Fruit fly (Drosophila melanogaster): Measurements from ENCODE around the gene CG14969.

The CG14969 gene

DNA sequence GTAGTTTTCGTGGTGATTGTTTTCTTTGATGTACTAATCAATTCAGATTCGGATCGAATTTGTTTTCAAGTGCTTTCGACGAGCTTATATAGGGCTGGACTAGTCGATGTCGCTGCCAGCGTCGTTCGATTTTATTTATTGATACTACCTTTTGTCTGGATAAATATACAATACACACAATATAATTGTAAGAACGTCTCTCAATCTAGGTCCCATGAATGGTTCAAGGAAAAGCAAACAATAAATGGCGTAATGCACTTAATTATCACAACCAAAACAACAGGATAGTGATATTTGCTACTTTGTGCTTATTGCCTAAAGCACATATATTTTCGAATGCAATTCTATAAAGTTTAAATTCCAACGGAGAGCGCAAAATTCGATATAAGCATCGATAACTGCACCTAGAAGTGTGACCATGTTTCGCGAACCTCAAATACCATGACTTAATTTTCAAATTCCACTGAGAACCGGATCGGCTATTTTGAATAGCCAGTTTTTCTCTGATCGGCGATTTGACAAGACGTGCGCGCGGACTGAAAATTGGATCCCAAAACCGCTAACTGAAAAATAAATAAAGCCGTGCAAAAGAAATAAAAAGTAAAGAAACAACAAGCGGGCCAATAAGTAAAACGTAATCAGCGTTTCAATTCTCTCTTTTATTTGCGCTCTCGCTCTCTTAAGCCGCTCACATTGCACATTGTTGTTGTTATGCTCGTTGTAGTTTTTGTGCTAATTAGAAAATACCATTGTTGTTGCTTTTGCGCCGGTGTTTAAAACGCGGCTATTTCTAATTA, 1.8 kb upstream of the CG14969 start, which contains the start of the genes Drsl6 and kst (continued):
- TF ChIP-seq lbe (GFP tag; optimal IDR thresholded peaks at IDR 0.05) (peak; percentile 13), Ada2b (GFP tag; IDR thresholded peaks at IDR 0.05) (no peak), CG10959 (GFP tag; IDR thresholded peaks at IDR 0.05) (no peak), zen (tag; optimal IDR thresholded peaks at IDR 0.05) (peak; percentile 56), CG2712 (tag; optimal IDR thresholded peaks at IDR 0.05) (peak; percentile 83), CG12219 (GFP tag; optimal IDR thresholded peaks at IDR 0.05) (no peak), Neu2 (GFP tag; optimal IDR thresholded peaks at IDR 0.05; ENCODE audit: borderline replicate concordance) (no peak), CG6765 (GFP tag; optimal IDR thresholded peaks at IDR 0.05) (no peak), Awh (GFP tag; IDR thresholded peaks at IDR 0.05) (peak; percentile 70; the same call in 1 of the 2 replicates), mirr (GFP tag; optimal IDR thresholded peaks at IDR 0.05) (peak; percentile 12), gem (tag; optimal IDR thresholded peaks at IDR 0.05) (peak; percentile 79), Myb (GFP tag; optimal IDR thresholded peaks at IDR 0.05) (peak; percentile 96), sc (optimal IDR thresholded peaks at IDR 0.05) (no peak), sc (GFP tag; optimal IDR thresholded peaks at IDR 0.05) (no peak), CG17186 (GFP tag; optimal IDR thresholded peaks at IDR 0.05) (peak; percentile 90), Hey (tag; optimal IDR thresholded peaks at IDR 0.05) (no peak), Abd-B (GFP tag; optimal IDR thresholded peaks at IDR 0.05) (no peak), Dbx (GFP tag; IDR thresholded peaks at IDR 0.05) (peak; percentile 33; the same call in 1 of the 3 replicates), nerfin-1 (tag; optimal IDR thresholded peaks at IDR 0.05) (peak; percentile 53), tna (GFP tag; IDR thresholded peaks at IDR 0.05; ENCODE audit: partially characterized antibody) (peak; percentile 59), CG2116 (GFP tag; optimal IDR thresholded peaks at IDR 0.05) (peak; percentile 65), CG34376 (GFP tag; optimal IDR thresholded peaks at IDR 0.05) (peak; percentile 62), jing (GFP tag; optimal IDR thresholded peaks at IDR 0.05) (peak; percentile 0), Fer3 (tag; optimal IDR thresholded peaks at IDR 0.05) (peak; percentile 29), ems (GFP tag; optimal IDR thresholded peaks at IDR 0.05) (no peak), CG32532 (GFP tag; IDR thresholded peaks at IDR 0.05) (no peak), oc (tag; optimal IDR thresholded peaks at IDR 0.05) (peak; percentile 73), run (tag; optimal IDR thresholded peaks at IDR 0.05) (no peak), CG16813 (GFP tag; IDR thresholded peaks at IDR 0.05; ENCODE audit: partially characterized antibody) (no peak), CG2875 (GFP tag; optimal IDR thresholded peaks at IDR 0.05) (no peak), CrebB (tag; optimal IDR thresholded peaks at IDR 0.05) (peak; percentile 59), hbn (GFP tag; IDR thresholded peaks at IDR 0.05; ENCODE audit: partially characterized antibody) (peak; percentile 47; the same call in 1 of the 2 replicates), CG2199 (GFP tag; IDR thresholded peaks at IDR 0.05) (no peak), Side (GFP tag; optimal IDR thresholded peaks at IDR 0.05) (peak; percentile 22), CG33557 (GFP tag; optimal IDR thresholded peaks at IDR 0.05) (peak; percentile 19), CG18262 (tag; optimal IDR thresholded peaks at IDR 0.05) (peak; percentile 17), sd (tag; optimal IDR thresholded peaks at IDR 0.05) (peak; percentile 96), Mad (GFP tag; optimal IDR thresholded peaks at IDR 0.05) (peak; percentile 3), Dref (GFP tag; IDR thresholded peaks at IDR 0.05) (peak; percentile 75), CG7271 (tag; optimal IDR thresholded peaks at IDR 0.05) (no peak), trh (GFP tag; optimal IDR thresholded peaks at IDR 0.05) (no peak), CG12769 (tag; optimal IDR thresholded peaks at IDR 0.05) (no peak), Sry-β (GFP tag; optimal IDR thresholded peaks at IDR 0.05) (peak; percentile 25), MESR4 (GFP tag; optimal IDR thresholded peaks at IDR 0.05) (peak; percentile 7), CG30020 (tag; optimal IDR thresholded peaks at IDR 0.05) (no peak), CG1233 (GFP tag; optimal IDR thresholded peaks at IDR 0.05) (no peak), CG9215 (GFP tag; IDR thresholded peaks at IDR 0.05) (no peak), Dfd (GFP tag; optimal IDR thresholded peaks at IDR 0.05) (no peak), da (GFP tag; optimal IDR thresholded peaks at IDR 0.05) (no peak)
